Worm (Caenorhabditis elegans): ENCODE measurements around the gene F35H12.6.

Gene F35H12.6

DNA sequence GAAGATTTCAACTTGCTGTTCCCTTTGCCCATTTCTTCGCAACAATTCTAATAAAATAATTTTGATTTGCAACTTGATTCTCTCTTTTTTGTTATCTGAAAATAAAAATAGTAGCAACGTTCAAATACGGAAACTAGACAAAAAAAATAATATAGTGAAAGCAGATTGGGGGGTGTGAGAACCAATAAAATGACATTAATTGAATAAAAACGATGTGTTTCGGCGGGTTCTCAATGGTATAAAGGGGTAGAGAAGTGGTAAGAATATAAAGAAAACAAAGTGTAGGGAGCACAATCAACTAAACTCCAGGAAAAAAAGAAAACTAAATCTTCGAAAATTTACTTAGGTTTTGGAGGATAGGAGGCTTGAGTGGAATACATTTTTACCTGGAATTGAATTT, 50.1 kb downstream of the F35H12.6 start, which contains the start of gene ncs-1:
ncs-1 (minus strand) TSS at position 101 of the 400 bp plus-strand sequence.
- TF ChIP-seq nhr-76 (tag; optimal IDR thresholded peaks at IDR 0.05) = no peak
- no peak for TF ChIP-seq mep-1 (tag; optimal IDR thresholded peaks at IDR 0.05)
- TF ChIP-seq blmp-1 (tag; optimal IDR thresholded peaks at IDR 0.05) = no peak

Measured in whole organism, mixed stage, embryonic.